Worm (Caenorhabditis elegans) whole organism, L3 larva: ENCODE results near the gene C25A8.5.

Experiments
- ZK546.5 ChIP-seq: sonication (generic microtip); optimal IDR thresholded peaks from 2 replicates; lab custom pipeline; 2017; ENCODE audit warnings: missing biosample characterization, missing genetic modification characterization
- ama-1 ChIP-seq: fragments of 150-350 bp; optimal IDR thresholded peaks from 2 replicates; lab custom pipeline; 2018
- fkh-10 ChIP-seq: sonication (generic microtip); optimal IDR thresholded peaks from 2 replicates; lab custom pipeline; 2017; ENCODE audit warnings: missing biosample characterization, missing genetic modification reagents, missing genetic modification characterization
- nhr-11 ChIP-seq: fragments of 150-350 bp; optimal IDR thresholded peaks from 2 replicates; lab custom pipeline; 2014; ENCODE audit warnings: missing biosample characterization, missing genetic modification characterization
- nhr-237 ChIP-seq: fragments of 150-350 bp; optimal IDR thresholded peaks from 2 replicates; lab custom pipeline; 2014; ENCODE audit warnings: missing biosample characterization, missing genetic modification characterization
- nhr-67 ChIP-seq: fragments of 150-350 bp; optimal IDR thresholded peaks from 2 replicates; lab custom pipeline; 2014; ENCODE audit warnings: missing biosample characterization, missing genetic modification characterization
- nhr-76 ChIP-seq: fragments of 150-350 bp; sonication (generic microtip); optimal IDR thresholded peaks from 5 replicates; lab custom pipeline; 2014; ENCODE audit warnings: missing biosample characterization, missing genetic modification characterization
- nhr-77 ChIP-seq: fragments of 150-350 bp; optimal IDR thresholded peaks from 2 replicates; lab custom pipeline; 2014; ENCODE audit warnings: missing biosample characterization, missing genetic modification characterization
- pha-4 ChIP-seq: fragments of 150-350 bp; optimal IDR thresholded peaks from 2 replicates; lab custom pipeline; 2014; ENCODE audit warnings: missing biosample characterization, missing genetic modification reagents, missing genetic modification characterization
- sea-2 ChIP-seq: fragments of 150-350 bp; sonication (generic microtip); optimal IDR thresholded peaks from 4 replicates; lab custom pipeline; 2014; ENCODE audit warnings: missing biosample characterization, missing genetic modification reagents, missing genetic modification characterization
- skn-1 ChIP-seq: fragments of 150-350 bp; optimal IDR thresholded peaks from 2 replicates; lab custom pipeline; 2014; ENCODE audit warnings: missing biosample characterization, missing genetic modification characterization
- unc-39 ChIP-seq: sonication (generic microtip); optimal IDR thresholded peaks from 4 replicates; lab custom pipeline; 2017; ENCODE audit warnings: missing biosample characterization, missing genetic modification characterization
- ztf-11 ChIP-seq: fragments of 150-350 bp; optimal IDR thresholded peaks from 2 replicates; lab custom pipeline; 2014; ENCODE audit warnings: missing biosample characterization, missing genetic modification characterization

DNA sequence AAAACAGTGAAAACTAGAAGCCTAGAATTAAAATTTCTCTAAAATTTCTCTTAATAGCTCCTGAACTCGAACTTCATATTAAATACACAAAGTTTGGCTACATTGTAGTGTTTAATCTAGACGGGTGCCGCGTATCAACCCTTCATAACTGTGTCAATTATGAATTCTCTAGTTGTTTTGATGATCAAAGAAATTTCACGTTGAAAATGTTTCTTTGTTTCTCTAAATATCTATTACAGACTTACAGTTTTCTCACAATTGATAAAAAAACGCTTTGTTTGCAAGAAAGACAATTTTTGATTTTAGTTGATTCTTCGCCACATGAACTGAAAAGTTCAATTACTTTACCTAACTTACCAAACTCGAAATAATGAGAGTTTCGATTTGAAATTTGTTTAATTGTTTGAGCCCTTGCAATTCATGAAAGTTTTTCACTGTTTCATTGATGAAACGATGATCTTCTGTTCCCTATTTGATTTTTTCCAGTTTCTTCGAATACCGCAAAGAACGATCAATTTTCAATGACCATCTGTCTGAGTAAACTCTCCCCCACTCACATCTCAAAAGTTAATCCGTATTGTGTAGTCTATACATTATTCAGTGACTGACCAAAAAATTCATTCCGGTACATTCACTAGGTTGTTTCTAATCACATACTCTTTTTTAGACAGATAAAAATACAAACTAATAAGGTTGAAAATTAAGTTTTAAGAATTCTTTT is 47.5 kb downstream of the C25A8.5 start:
- TF ChIP-seq nhr-67 (tag; lab: Kevin White, UChicago), result no peak
- no peak for TF ChIP-seq nhr-11 (tag; lab: Kevin White, UChicago)
- TF ChIP-seq nhr-77 (tag; lab: Kevin White, UChicago), result no peak
- no peak for TF ChIP-seq nhr-237 (tag; lab: Kevin White, UChicago)
- no peak for TF ChIP-seq ZK546.5
- TF ChIP-seq sea-2, result no peak
- no peak for TF ChIP-seq unc-39 (tag; lab: Kevin White, UChicago)
- TF ChIP-seq nhr-76 (tag; lab: Kevin White, UChicago), result no peak
- peak; percentile 62 for TF ChIP-seq pha-4 (tag; lab: Kevin White, UChicago)
- TF ChIP-seq fkh-10 (GFP tag; lab: Kevin White, UChicago), result no peak
- peak; percentile 18 for TF ChIP-seq ama-1 (lab: Kevin White, UChicago)
- no peak for TF ChIP-seq ztf-11 (tag; lab: Kevin White, UChicago)
- TF ChIP-seq skn-1 (tag; lab: Kevin White, UChicago), result no peak
